Fruit fly (Drosophila melanogaster): ENCODE measurements around the gene Mgat3.

Gene Mgat3

dm6 chr2L:13145035-13145683 is 37.2 kb downstream of the Mgat3 start:
- TF ChIP-seq CG33017 (tag; optimal IDR thresholded peaks at IDR 0.05), result no peak
- peak; percentile 77 for TF ChIP-seq bab1 (GFP tag; optimal IDR thresholded peaks at IDR 0.05)
- no peak for TF ChIP-seq kay (GFP tag; ENCODE audit: borderline replicate concordance)

DNA sequence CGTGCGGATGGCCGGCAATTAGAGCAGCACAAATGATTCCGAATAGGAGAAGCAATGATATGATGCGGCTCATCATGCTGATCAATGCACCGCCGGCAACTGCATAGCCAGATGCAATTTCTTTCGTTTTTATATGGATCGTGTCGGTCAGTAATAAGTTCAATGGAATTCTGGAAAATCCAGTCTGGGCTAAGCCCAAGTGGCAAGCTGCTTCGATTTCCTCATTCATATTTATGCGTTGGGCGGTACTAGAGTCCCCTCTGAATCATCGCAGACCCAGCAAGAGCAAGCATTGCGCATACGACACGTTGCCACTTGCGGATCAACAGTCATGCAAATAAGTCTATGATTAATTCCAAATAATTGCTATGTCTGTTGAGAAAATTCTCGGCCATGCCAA is 38.9 kb downstream of the Mgat3 start, which contains the start of gene CG16978:
CG16978 (minus strand) TSS at position 101 of the 400 bp plus-strand sequence.
- TF ChIP-seq Clk (GFP tag; optimal IDR thresholded peaks at IDR 0.05) (no peak), CG11617 (GFP tag; optimal IDR thresholded peaks at IDR 0.05) (no peak), ovo (GFP tag; optimal IDR thresholded peaks at IDR 0.05) (no peak), cnc (optimal IDR thresholded peaks at IDR 0.05) (no peak), CG12768 (GFP tag; optimal IDR thresholded peaks at IDR 0.05) (no peak), kay (GFP tag; ENCODE audit: borderline replicate concordance) (no peak), CG33017 (tag; optimal IDR thresholded peaks at IDR 0.05) (no peak), CG1620 (GFP tag; optimal IDR thresholded peaks at IDR 0.05) (no peak), Hr96 (GFP tag; optimal IDR thresholded peaks at IDR 0.05) (no peak), CG14711 (tag; optimal IDR thresholded peaks at IDR 0.05) (no peak), pad (GFP tag; optimal IDR thresholded peaks at IDR 0.05) (no peak), tj (GFP tag; optimal IDR thresholded peaks at IDR 0.05) (no peak), bab1 (GFP tag; optimal IDR thresholded peaks at IDR 0.05) (no peak), Mnt (GFP tag; optimal IDR thresholded peaks at IDR 0.05) (no peak), CG5204 (GFP tag; optimal IDR thresholded peaks at IDR 0.05) (no peak)

DNA sequence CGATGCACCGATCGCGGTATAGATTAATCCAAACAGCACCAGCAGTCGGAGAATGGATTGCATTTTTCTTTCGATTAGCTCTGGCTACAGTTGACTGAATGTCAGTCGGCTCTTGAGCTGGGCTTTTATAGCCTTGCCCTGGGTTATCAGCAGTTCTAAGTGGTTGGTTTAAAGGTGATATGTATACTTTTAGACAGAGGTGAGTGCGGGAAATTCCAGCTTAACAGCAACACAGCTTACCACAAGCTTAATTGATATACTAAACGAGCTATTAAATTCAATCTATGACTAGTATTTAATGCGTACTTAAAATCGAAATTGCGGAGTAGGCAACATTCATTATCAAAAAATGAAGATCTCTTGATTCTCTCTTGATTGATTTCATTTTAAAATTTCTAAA is 39.6 kb downstream of the Mgat3 start, which contains the start of gene CG9928:
CG9928 (minus strand) TSS at position 101 of the 400 bp plus-strand sequence.
- TF ChIP-seq Mnt (GFP tag; optimal IDR thresholded peaks at IDR 0.05), result no peak
- no peak for TF ChIP-seq cnc (optimal IDR thresholded peaks at IDR 0.05)
- TF ChIP-seq kay (GFP tag; ENCODE audit: borderline replicate concordance), result no peak
- no peak for TF ChIP-seq ovo (GFP tag; optimal IDR thresholded peaks at IDR 0.05)
- TF ChIP-seq pad (GFP tag; optimal IDR thresholded peaks at IDR 0.05), result no peak
- TF ChIP-seq CG7045 (GFP tag; optimal IDR thresholded peaks at IDR 0.05), result no peak
- no peak for TF ChIP-seq CG12768 (GFP tag; optimal IDR thresholded peaks at IDR 0.05)
- no peak for TF ChIP-seq bab1 (GFP tag; optimal IDR thresholded peaks at IDR 0.05)
- TF ChIP-seq Crg-1 (GFP tag; optimal IDR thresholded peaks at IDR 0.05), result no peak
- TF ChIP-seq Hr96 (GFP tag; optimal IDR thresholded peaks at IDR 0.05), result no peak

- TF ChIP-seq CG7045 (GFP tag; optimal IDR thresholded peaks at IDR 0.05) (no peak), cic (GFP tag; optimal IDR thresholded peaks at IDR 0.05) (no peak), Clk (GFP tag; optimal IDR thresholded peaks at IDR 0.05) (no peak), pad (GFP tag; optimal IDR thresholded peaks at IDR 0.05) (no peak), cnc (optimal IDR thresholded peaks at IDR 0.05) (no peak), CG33017 (tag; optimal IDR thresholded peaks at IDR 0.05) (no peak), Crg-1 (GFP tag; optimal IDR thresholded peaks at IDR 0.05) (no peak), kay (GFP tag; ENCODE audit: borderline replicate concordance) (no peak), ovo (GFP tag; optimal IDR thresholded peaks at IDR 0.05) (no peak), toe (GFP tag; optimal IDR thresholded peaks at IDR 0.05) (no peak), CG14711 (tag; optimal IDR thresholded peaks at IDR 0.05) (no peak), CG11617 (GFP tag; optimal IDR thresholded peaks at IDR 0.05) (no peak), CG12768 (GFP tag; optimal IDR thresholded peaks at IDR 0.05) (no peak)
Measured at dm6 chr2L:13140891-13141290, 41.5 kb downstream of the Mgat3 start.

dm6 chr2L:13135929-13136328 is 46.5 kb downstream of the Mgat3 start:
- TF ChIP-seq kay (GFP tag; ENCODE audit: borderline replicate concordance) (no peak), CG7045 (GFP tag; optimal IDR thresholded peaks at IDR 0.05) (no peak), Hr96 (GFP tag; optimal IDR thresholded peaks at IDR 0.05) (no peak), bab1 (GFP tag; optimal IDR thresholded peaks at IDR 0.05) (no peak), toe (GFP tag; optimal IDR thresholded peaks at IDR 0.05) (no peak), Mnt (GFP tag; optimal IDR thresholded peaks at IDR 0.05) (no peak), CG14711 (tag; optimal IDR thresholded peaks at IDR 0.05) (no peak), cnc (optimal IDR thresholded peaks at IDR 0.05) (no peak), Clk (GFP tag; optimal IDR thresholded peaks at IDR 0.05) (no peak), pad (GFP tag; optimal IDR thresholded peaks at IDR 0.05) (no peak), Crg-1 (GFP tag; optimal IDR thresholded peaks at IDR 0.05) (no peak)
